Worm (Caenorhabditis elegans): ENCODE measurements around the gene srw-89.

ce11 chrV:3981680-3982079 lies 35.2 kb upstream of the srw-89 start, which contains the start of gene nlp-30:
- TF ChIP-seq unc-62 (GFP tag; optimal IDR thresholded peaks at IDR 0.05) (no peak), F23B12.7 (tag; optimal IDR thresholded peaks at IDR 0.05; ENCODE audit: insufficient read depth) (no peak), K12H6.12 (tag; optimal IDR thresholded peaks at IDR 0.05) (no peak), let-607 (tag; optimal IDR thresholded peaks at IDR 0.05) (no peak), tlf-1 (GFP tag; optimal IDR thresholded peaks at IDR 0.05) (no peak), dpl-1 (GFP tag; optimal IDR thresholded peaks at IDR 0.05) (no peak), hlh-12 (tag; optimal IDR thresholded peaks at IDR 0.05) (no peak), lin-40 (tag; optimal IDR thresholded peaks at IDR 0.05) (no peak), ama-1 (optimal IDR thresholded peaks at IDR 0.05) (no peak), ama-1 (GFP tag; optimal IDR thresholded peaks at IDR 0.05) (no peak), bed-2 (GFP tag; IDR thresholded peaks at IDR 0.05) (no peak)
